Fruit fly (Drosophila melanogaster) whole organism, embryonic: ENCODE data around the gene THADA.
A peak's percentile ranks its signal among the peaks of the same experiment; 100 is the strongest.

ENCODE experiments used
- Atf3 ChIP-seq: fragments of 200-800 bp; sonication (Bioruptor generic); optimal IDR thresholded peaks from 3 replicates; lab custom pipeline; 2016; ENCODE audit warnings: missing biosample characterization, missing genetic modification characterization
- Blimp-1 ChIP-seq: fragments of 200-800 bp; sonication (Bioruptor generic); optimal IDR thresholded peaks from 3 replicates; lab custom pipeline; 2018; ENCODE audit warnings: missing biosample characterization, missing genetic modification characterization, mild to moderate bottlenecking, moderate library complexity, missing genetic modification reagents
- Bteb2 ChIP-seq: fragments of 200-800 bp; sonication (Bioruptor generic); optimal IDR thresholded peaks from 2 replicates; lab custom pipeline; 2016; ENCODE audit warnings: missing biosample characterization, missing genetic modification characterization
- CG11085 ChIP-seq: fragments of 200-800 bp; sonication (Bioruptor generic); IDR thresholded peaks from 2 replicates; pipeline ENCODE4 v1.3.6; 2022; ENCODE audit warnings: missing biosample characterization, missing genetic modification characterization
- CG11093 ChIP-seq: fragments of 200-800 bp; sonication (Bioruptor generic); IDR thresholded peaks from 3 replicates; pipeline ENCODE4 v1.3.6; 2022; ENCODE audit warnings: missing biosample characterization, missing genetic modification characterization
- CG12659 ChIP-seq: fragments of 200-800 bp; sonication (Bioruptor generic); optimal IDR thresholded peaks from 3 replicates; lab custom pipeline; 2017; ENCODE audit warnings: mild to moderate bottlenecking, missing biosample characterization, missing genetic modification reagents, missing genetic modification characterization
- CG15269 ChIP-seq: fragments of 200-800 bp; sonication (Bioruptor generic); optimal IDR thresholded peaks from 2 replicates; lab custom pipeline; 2018; ENCODE audit warnings: missing biosample characterization, mild to moderate bottlenecking, missing genetic modification characterization, moderate library complexity
- CG15514 ChIP-seq: fragments of 200-800 bp; sonication (Bioruptor generic); optimal IDR thresholded peaks from 3 replicates; lab custom pipeline; 2017; ENCODE audit warnings: missing biosample characterization, missing genetic modification characterization, mild to moderate bottlenecking, moderate library complexity, missing genetic modification reagents
- CG16813 ChIP-seq: fragments of 200-800 bp; sonication (Bioruptor generic); IDR thresholded peaks from 3 replicates; pipeline ENCODE4 v1.3.6; 2022; ENCODE audit warnings: missing biosample characterization, missing genetic modification characterization; ENCODE audit not compliant: partially characterized antibody
- CG16863 ChIP-seq: fragments of 200-800 bp; sonication (Bioruptor generic); optimal IDR thresholded peaks from 3 replicates; lab custom pipeline; 2016; ENCODE audit warnings: missing biosample characterization, missing genetic modification characterization
- CG17361 ChIP-seq: fragments of 200-800 bp; sonication (Bioruptor generic); IDR thresholded peaks from 3 replicates; pipeline ENCODE4 v1.3.6; 2022; ENCODE audit warnings: missing biosample characterization, missing genetic modification characterization
- CG2875 ChIP-seq: fragments of 200-800 bp; sonication (Bioruptor generic); optimal IDR thresholded peaks from 2 replicates; lab custom pipeline; 2017; ENCODE audit warnings: missing biosample characterization, mild to moderate bottlenecking, missing genetic modification characterization, missing genetic modification reagents
- CG32532 ChIP-seq: fragments of 200-800 bp; sonication (Bioruptor generic); IDR thresholded peaks from 2 replicates; pipeline ENCODE4 v1.3.6; 2022; ENCODE audit warnings: missing biosample characterization, missing genetic modification characterization
- CG3281 ChIP-seq: fragments of 200-800 bp; sonication (Bioruptor generic); optimal IDR thresholded peaks from 3 replicates; lab custom pipeline; 2017; ENCODE audit warnings: missing biosample characterization, mild to moderate bottlenecking, missing genetic modification characterization
- CG33557 ChIP-seq: fragments of 200-800 bp; sonication (Bioruptor generic); optimal IDR thresholded peaks from 2 replicates; lab custom pipeline; 2019; ENCODE audit warnings: missing biosample characterization, mild to moderate bottlenecking, missing genetic modification characterization, moderate library complexity
- CG7271 ChIP-seq: fragments of 200-800 bp; sonication (Bioruptor generic); optimal IDR thresholded peaks from 2 replicates; lab custom pipeline; 2018; ENCODE audit warnings: missing biosample characterization, mild to moderate bottlenecking, missing genetic modification characterization, moderate library complexity
- CG7357 ChIP-seq: fragments of 200-800 bp; sonication (Bioruptor generic); IDR thresholded peaks from 3 replicates; pipeline ENCODE4 v1.3.6; 2022; ENCODE audit warnings: missing biosample characterization, missing genetic modification characterization
- CG7928 ChIP-seq: fragments of 200-800 bp; sonication (Bioruptor generic); optimal IDR thresholded peaks from 2 replicates; lab custom pipeline; 2017; ENCODE audit warnings: missing biosample characterization, mild to moderate bottlenecking, missing genetic modification characterization
- CG8944 ChIP-seq: fragments of 200-800 bp; sonication (Bioruptor generic); optimal IDR thresholded peaks from 3 replicates; lab custom pipeline; 2016; ENCODE audit warnings: missing biosample characterization, missing genetic modification characterization
- D19A ChIP-seq: fragments of 200-800 bp; optimal IDR thresholded peaks from 3 replicates; lab custom pipeline; 2019; ENCODE audit warnings: missing biosample characterization, mild to moderate bottlenecking, missing genetic modification characterization, moderate library complexity
- Dad ChIP-seq: fragments of 200-800 bp; sonication (Bioruptor generic); optimal IDR thresholded peaks from 3 replicates; lab custom pipeline; 2016; ENCODE audit warnings: missing biosample characterization, missing genetic modification characterization
- GATAe ChIP-seq: fragments of 200-800 bp; sonication (Bioruptor generic); conservative IDR thresholded peaks from 2 replicates; pipeline ENCODE4 v1.3.6; 2022; ENCODE audit warnings: missing biosample characterization, missing genetic modification characterization
- HLH3B ChIP-seq: fragments of 200-800 bp; sonication (Bioruptor generic); IDR thresholded peaks from 2 replicates; pipeline ENCODE4 v1.3.6; 2022; ENCODE audit warnings: missing biosample characterization, missing genetic modification characterization
- Hr39 ChIP-seq: fragments of >200 bp; optimal IDR thresholded peaks from 2 replicates; lab custom pipeline; 2017
- Med ChIP-seq: fragments of 200-800 bp; sonication (Bioruptor generic); peaks from one replicate; lab custom pipeline; 2016; ENCODE audit warnings: missing biosample characterization, missing genetic modification characterization, mild to moderate bottlenecking, inconsistent platforms, moderate library complexity
- NC2α ChIP-seq: fragments of 200-800 bp; sonication (Bioruptor generic); optimal IDR thresholded peaks from 2 replicates; lab custom pipeline; 2016; ENCODE audit warnings: missing biosample characterization, missing genetic modification characterization
- Nf-YC ChIP-seq: fragments of 200-800 bp; optimal IDR thresholded peaks from 3 replicates; lab custom pipeline; 2019; ENCODE audit warnings: missing biosample characterization, mild to moderate bottlenecking, missing genetic modification characterization, moderate library complexity
- TFAM ChIP-seq: fragments of 200-800 bp; sonication (Bioruptor generic); optimal IDR thresholded peaks from 2 replicates; lab custom pipeline; 2017; ENCODE audit warnings: missing biosample characterization, missing genetic modification characterization, inconsistent platforms
- abd-A ChIP-seq: fragments of 200-800 bp; sonication (Bioruptor generic); optimal IDR thresholded peaks from 3 replicates; lab custom pipeline; 2019; ENCODE audit warnings: missing biosample characterization, mild to moderate bottlenecking, missing genetic modification characterization, moderate library complexity
- amos ChIP-seq: fragments of 200-800 bp; sonication (Bioruptor generic); IDR thresholded peaks from 2 replicates; pipeline ENCODE4 v1.3.6; 2022; ENCODE audit warnings: missing biosample characterization, missing genetic modification characterization; ENCODE audit not compliant: partially characterized antibody
- ash1 ChIP-seq: fragments of 200-800 bp; sonication (Bioruptor generic); optimal IDR thresholded peaks from 2 replicates; lab custom pipeline; 2018; ENCODE audit warnings: missing biosample characterization, mild to moderate bottlenecking, missing genetic modification characterization
- btn ChIP-seq: fragments of 200-800 bp; sonication (Bioruptor generic); optimal IDR thresholded peaks from 2 replicates; lab custom pipeline; 2016; ENCODE audit warnings: missing biosample characterization, missing genetic modification characterization
- dimm ChIP-seq: fragments of 200-800 bp; sonication (Bioruptor generic); IDR thresholded peaks from 2 replicates; pipeline ENCODE4 v1.3.6; 2022; ENCODE audit warnings: missing biosample characterization, missing genetic modification characterization
- eve ChIP-seq, 2 experiments: fragments of >200 bp; optimal IDR thresholded peaks; 2 replicates each; lab custom pipeline; 2017; ENCODE audit warnings: missing biosample characterization in 2 of 2, missing genetic modification characterization in 2 of 2
- exex ChIP-seq: fragments of 200-800 bp; sonication (Bioruptor generic); optimal IDR thresholded peaks from 4 replicates; lab custom pipeline; 2018; ENCODE audit warnings: missing biosample characterization, mild to moderate bottlenecking, missing genetic modification characterization, moderate library complexity
- gcm ChIP-seq: fragments of 200-800 bp; sonication (Bioruptor generic); optimal IDR thresholded peaks from 2 replicates; lab custom pipeline; 2019; ENCODE audit warnings: missing biosample characterization, mild to moderate bottlenecking, missing genetic modification characterization, moderate library complexity
- gsb-n ChIP-seq: fragments of 200-800 bp; sonication (Bioruptor generic); optimal IDR thresholded peaks from 3 replicates; lab custom pipeline; 2018; ENCODE audit warnings: missing biosample characterization, mild to moderate bottlenecking, missing genetic modification characterization
- kni ChIP-seq: fragments of 200-800 bp; sonication (Bioruptor generic); optimal IDR thresholded peaks from 3 replicates; lab custom pipeline; 2017; ENCODE audit warnings: mild to moderate bottlenecking, missing biosample characterization, missing genetic modification reagents, missing genetic modification characterization
- knrl ChIP-seq: fragments of 200-800 bp; sonication (Bioruptor generic); IDR thresholded peaks from 3 replicates; pipeline ENCODE4 v1.3.6; 2022; ENCODE audit warnings: missing biosample characterization, missing genetic modification characterization; ENCODE audit not compliant: partially characterized antibody
- lbe ChIP-seq: fragments of 200-800 bp; sonication (Bioruptor generic); optimal IDR thresholded peaks from 2 replicates; lab custom pipeline; 2016; ENCODE audit warnings: missing biosample characterization, mild to moderate bottlenecking, missing genetic modification characterization
- nom ChIP-seq: fragments of 200-800 bp; sonication (Bioruptor generic); optimal IDR thresholded peaks from 2 replicates; lab custom pipeline; 2017; ENCODE audit warnings: missing biosample characterization, missing genetic modification characterization, mild to moderate bottlenecking, moderate library complexity, missing genetic modification reagents
- org-1 ChIP-seq: fragments of 200-800 bp; sonication (Bioruptor generic); optimal IDR thresholded peaks from 2 replicates; lab custom pipeline; 2017; ENCODE audit warnings: missing biosample characterization, missing genetic modification characterization
- pho ChIP-seq: fragments of 200-800 bp; sonication (Bioruptor generic); optimal IDR thresholded peaks from 2 replicates; lab custom pipeline; 2016; ENCODE audit warnings: missing biosample characterization, missing genetic modification characterization
- phol ChIP-seq: fragments of 200-800 bp; sonication (Bioruptor generic); optimal IDR thresholded peaks from 3 replicates; lab custom pipeline; 2018; ENCODE audit warnings: missing biosample characterization, mild to moderate bottlenecking, missing genetic modification characterization, moderate library complexity
- sens ChIP-seq: fragments of 200-800 bp; sonication (Bioruptor generic); peaks from one replicate; lab custom pipeline; 2016; ENCODE audit warnings: missing biosample characterization, missing genetic modification characterization
- sob ChIP-seq: fragments of 200-800 bp; sonication (Bioruptor generic); IDR thresholded peaks from 2 replicates; pipeline ENCODE4 v1.3.6; 2022; ENCODE audit warnings: missing biosample characterization, missing genetic modification characterization
- sqz ChIP-seq: fragments of 200-800 bp; sonication (Bioruptor generic); optimal IDR thresholded peaks from 3 replicates; lab custom pipeline; 2018; ENCODE audit warnings: missing biosample characterization, mild to moderate bottlenecking, missing genetic modification characterization
- tgo ChIP-seq: fragments of 200-800 bp; sonication (Bioruptor generic); IDR thresholded peaks from 3 replicates; pipeline ENCODE4 v1.3.6; 2022; ENCODE audit warnings: missing biosample characterization, missing genetic modification characterization
- trem ChIP-seq: fragments of 200-800 bp; optimal IDR thresholded peaks from 3 replicates; lab custom pipeline; 2019; ENCODE audit warnings: missing biosample characterization, mild to moderate bottlenecking, missing genetic modification characterization, moderate library complexity
- unpg ChIP-seq: fragments of 200-800 bp; sonication (Bioruptor generic); optimal IDR thresholded peaks from 3 replicates; lab custom pipeline; 2018; ENCODE audit warnings: missing biosample characterization, mild to moderate bottlenecking, missing genetic modification characterization, moderate library complexity
- wdn ChIP-seq: fragments of 200-800 bp; sonication (Bioruptor generic); IDR thresholded peaks from 2 replicates; pipeline ENCODE4 v1.3.6; 2022; ENCODE audit warnings: missing biosample characterization, missing genetic modification characterization
- wek ChIP-seq: fragments of 200-800 bp; sonication (Bioruptor generic); optimal IDR thresholded peaks from 3 replicates; lab custom pipeline; 2018; ENCODE audit warnings: missing biosample characterization, mild to moderate bottlenecking, missing genetic modification characterization, moderate library complexity

Gene THADA

dm6 chrX:19818617-19819016, 46.7 kb downstream of the THADA start (continued):
- TF ChIP-seq CG32532 (no peak), CG3281 (peak; percentile 15), kni (no peak), CG15269 (tag; lab: Kevin White, UChicago) (peak; percentile 20), D19A (tag; lab: Kevin White, UChicago) (no peak), CG7357 (GFP tag; lab: Robert Waterston, UW) (no peak), unpg (GFP tag; lab: Kevin White, UChicago) (no peak), CG8944 (GFP tag; lab: Kevin White, UChicago) (no peak), CG15514 (GFP tag; lab: Kevin White, UChicago) (no peak), GATAe (GFP tag; lab: Robert Waterston, UW) (no peak), Dad (GFP tag; lab: Kevin White, UChicago) (no peak), Hr39 (lab: Kevin White, UChicago) (no peak), sqz (GFP tag; lab: Kevin White, UChicago) (no peak), sens (GFP tag; lab: Kevin White, UChicago) (peak; percentile 21), abd-A (tag; lab: Kevin White, UChicago) (no peak), CG11093 (GFP tag; lab: Robert Waterston, UW) (no peak), Blimp-1 (peak; percentile 26), Bteb2 (GFP tag; lab: Kevin White, UChicago) (no peak), nom (no peak), HLH3B (GFP tag; lab: Robert Waterston, UW) (no peak), Atf3 (GFP tag; lab: Kevin White, UChicago) (no peak), gsb-n (tag; lab: Kevin White, UChicago) (no peak), CG12659 (GFP tag; lab: Kevin White, UChicago) (peak; percentile 4), Med (GFP tag; lab: Kevin White, UChicago) (peak; percentile 54), org-1 (GFP tag; lab: Kevin White, UChicago) (no peak), wek (GFP tag; lab: Kevin White, UChicago) (no peak), eve (GFP tag; optimal IDR thresholded peaks at IDR 0.05; lab: Kevin White, UChicago) (no peak), pho (GFP tag; lab: Kevin White, UChicago) (no peak), CG7928 (GFP tag; lab: Kevin White, UChicago) (no peak), CG16863 (GFP tag; lab: Kevin White, UChicago) (no peak), exex (tag; lab: Kevin White, UChicago) (no peak), amos (GFP tag; lab: Robert Waterston, UW) (no peak), CG17361 (peak; percentile 31; the same call in 1 of the 3 replicates), knrl (GFP tag; lab: Robert Waterston, UW) (no peak), CG16813 (GFP tag; lab: Robert Waterston, UW) (no peak), sob (GFP tag; lab: Robert Waterston, UW) (no peak), trem (tag; lab: Kevin White, UChicago) (no peak), NC2α (no peak), lbe (GFP tag; lab: Kevin White, UChicago) (no peak), CG33557 (GFP tag; lab: Kevin White, UChicago) (no peak), CG11085 (GFP tag; lab: Robert Waterston, UW) (no peak), wdn (GFP tag; lab: Robert Waterston, UW) (no peak), CG2875 (GFP tag; lab: Kevin White, UChicago) (no peak), ash1 (GFP tag; lab: Kevin White, UChicago) (no peak), phol (peak; percentile 32), tgo (GFP tag; lab: Robert Waterston, UW) (0 out of 3 replicates have a peak, but pooled peaks have one; percentile 22), TFAM (GFP tag; lab: Kevin White, UChicago) (no peak), btn (GFP tag; lab: Kevin White, UChicago) (no peak), dimm (GFP tag; lab: Robert Waterston, UW) (no peak), CG7271 (tag; lab: Kevin White, UChicago) (no peak), gcm (no peak), Nf-YC (tag; lab: Kevin White, UChicago) (no peak)
